Fruit fly (Drosophila melanogaster): ENCODE results near the gene RpS21.
A peak's percentile ranks its signal among the peaks of the same experiment; 100 is the strongest.

Gene RpS21

dm6 chr2L:2808038-2808699 lies 47.7 kb upstream of the RpS21 start (continued):
- TF ChIP-seq Deaf1 (tag; optimal IDR thresholded peaks at IDR 0.05) (peak; percentile 99), CG5245 (GFP tag; optimal IDR thresholded peaks at IDR 0.05) (no peak), CG14050 (GFP tag; IDR thresholded peaks at IDR 0.05) (peak; percentile 56; the same call in 2 of the 3 replicates), jing (GFP tag; optimal IDR thresholded peaks at IDR 0.05) (peak; percentile 55), CG10543 (GFP tag; optimal IDR thresholded peaks at IDR 0.05) (peak; percentile 4), CG17912 (GFP tag; optimal IDR thresholded peaks at IDR 0.05) (no peak), CG5180 (GFP tag; optimal IDR thresholded peaks at IDR 0.05) (peak; percentile 95), knrl (GFP tag; IDR thresholded peaks at IDR 0.05; ENCODE audit: partially characterized antibody) (0 out of 3 replicates have a peak, but pooled peaks have one; percentile 21), CG6175 (GFP tag; IDR thresholded peaks at IDR 0.05) (0 out of 3 replicates have a peak, but pooled peaks have one; percentile 15), prd (optimal IDR thresholded peaks at IDR 0.05) (no peak), prd (GFP tag; IDR thresholded peaks at IDR 0.05) (no peak), pho (GFP tag; optimal IDR thresholded peaks at IDR 0.05) (no peak), CG9727 (GFP tag; optimal IDR thresholded peaks at IDR 0.05) (no peak), CG32532 (GFP tag; IDR thresholded peaks at IDR 0.05) (peak; percentile 21; the same call in 1 of the 2 replicates), amos (GFP tag; IDR thresholded peaks at IDR 0.05; ENCODE audit: partially characterized antibody) (peak; percentile 13; the same call in 1 of the 2 replicates)

- TF ChIP-seq ssp (GFP tag; IDR thresholded peaks at IDR 0.05) = no peak
- no peak for TF ChIP-seq chn (GFP tag; optimal IDR thresholded peaks at IDR 0.05)
- no peak for TF ChIP-seq CG12155 (GFP tag; optimal IDR thresholded peaks at IDR 0.05)
- TF ChIP-seq CG5245 (GFP tag; optimal IDR thresholded peaks at IDR 0.05) = no peak
- TF ChIP-seq phol (tag; optimal IDR thresholded peaks at IDR 0.05) = no peak
- TF ChIP-seq ftz-f1 (GFP tag; optimal IDR thresholded peaks at IDR 0.05) = no peak
- no peak for TF ChIP-seq sug (tag; optimal IDR thresholded peaks at IDR 0.05)
- no peak for TF ChIP-seq inv (GFP tag; IDR thresholded peaks at IDR 0.05; ENCODE audit: partially characterized antibody)
- TF ChIP-seq CG12071 (GFP tag; optimal IDR thresholded peaks at IDR 0.05) = no peak
- TF ChIP-seq Atf6 (GFP tag; IDR thresholded peaks at IDR 0.05) = no peak
- no peak for TF ChIP-seq Xrp1 (GFP tag; IDR thresholded peaks at IDR 0.05)
- TF ChIP-seq CG32772 (GFP tag; IDR thresholded peaks at IDR 0.05) = no peak
- no peak for TF ChIP-seq Neu2 (GFP tag; optimal IDR thresholded peaks at IDR 0.05; ENCODE audit: borderline replicate concordance)
- no peak for TF ChIP-seq chm (GFP tag; IDR thresholded peaks at IDR 0.05)
Measured at dm6 chr2L:2810831-2811230, 45.0 kb upstream of the RpS21 start.

DNA sequence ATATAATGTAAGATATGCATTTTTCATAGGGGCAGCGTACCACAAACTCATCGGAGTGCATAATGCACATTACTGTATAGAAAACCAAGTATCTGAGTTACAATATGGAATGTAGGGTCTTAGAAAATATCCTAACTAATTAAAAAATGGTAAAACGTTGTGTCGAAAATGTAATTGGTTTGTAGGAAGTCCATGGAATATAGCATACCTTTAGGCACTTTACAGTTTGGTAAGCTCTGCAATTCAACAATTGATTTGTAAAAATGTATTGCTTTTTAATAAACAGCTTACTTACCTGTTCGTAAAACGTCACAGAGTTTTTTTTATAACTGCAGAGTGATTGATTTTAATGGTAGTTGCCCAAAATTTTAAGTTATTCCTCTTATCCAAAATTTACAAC lies 43.7 kb upstream of the RpS21 start, which contains the start of gene CG2964:
TSS of gene CG2964 (plus strand) at position 301 of the 400 bp plus-strand sequence.
- TF ChIP-seq CG31388 (GFP tag; optimal IDR thresholded peaks at IDR 0.05) (no peak), Max (GFP tag; optimal IDR thresholded peaks at IDR 0.05) (no peak), Pdp1 (GFP tag; optimal IDR thresholded peaks at IDR 0.05) (no peak), CG12155 (GFP tag; optimal IDR thresholded peaks at IDR 0.05) (no peak), lov (optimal IDR thresholded peaks at IDR 0.05) (no peak), lov (GFP tag; IDR thresholded peaks at IDR 0.05) (no peak), kni (GFP tag; optimal IDR thresholded peaks at IDR 0.05) (no peak)

dm6 chr2L:2815673-2816072 lies 40.2 kb upstream of the RpS21 start, which contains the start of gene G6P:
Gene G6P, minus strand, starts transcription at chr2L:2815760.
- peak in 1 of 2 experiments; percentile 70 for TF ChIP-seq crp (GFP tag; optimal IDR thresholded peaks at IDR 0.05)
- no peak for TF ChIP-seq ro (GFP tag; IDR thresholded peaks at IDR 0.05)
- peak; percentile 94 for TF ChIP-seq CG31365 (tag; optimal IDR thresholded peaks at IDR 0.05)
- TF ChIP-seq ewg (GFP tag; optimal IDR thresholded peaks at IDR 0.05) = peak; percentile 100
- TF ChIP-seq aop (GFP tag; IDR thresholded peaks at IDR 0.05) = no peak
- TF ChIP-seq E2f2 (GFP tag; IDR thresholded peaks at IDR 0.05) = peak; percentile 75
- TF ChIP-seq Dp (GFP tag; optimal IDR thresholded peaks at IDR 0.05) = peak; percentile 70
- TF ChIP-seq Bgb (GFP tag; IDR thresholded peaks at IDR 0.05; ENCODE audit: partially characterized antibody) = no peak
- TF ChIP-seq seq (GFP tag; IDR thresholded peaks at IDR 0.05) = peak; percentile 42; the same call in 1 of the 2 replicates
- TF ChIP-seq pzg (GFP tag; optimal IDR thresholded peaks at IDR 0.05) = peak; percentile 15

All from whole organism, embryonic.